Worm (Caenorhabditis elegans) whole organism, early embryonic: ENCODE data around the gene acr-2.
A peak's percentile ranks its signal among the peaks of the same experiment; 100 is the strongest.

ENCODE experiments used
- B0310.2 ChIP-seq: sonication (generic microtip); optimal IDR thresholded peaks from 2 replicates; lab custom pipeline; 2016; ENCODE audit warnings: mild to moderate bottlenecking, missing genetic modification characterization, missing compliant biosample characterization
- F13C5.2 ChIP-seq: sonication (generic microtip); optimal IDR thresholded peaks from 2 replicates; lab custom pipeline; 2017; ENCODE audit warnings: mild to moderate bottlenecking, missing genetic modification characterization, inconsistent platforms, missing compliant biosample characterization
- aly-1 ChIP-seq: sonication (generic microtip); optimal IDR thresholded peaks from 2 replicates; lab custom pipeline; 2016; ENCODE audit warnings: missing genetic modification characterization, missing compliant biosample characterization
- ama-1 ChIP-seq: fragments of 150-350 bp; optimal IDR thresholded peaks from 2 replicates; lab custom pipeline; 2014
- ceh-13 ChIP-seq: fragments of 200-800 bp; sonication (Bioruptor generic); optimal IDR thresholded peaks from 2 replicates; lab custom pipeline; 2018; ENCODE audit warnings: mild to moderate bottlenecking, missing genetic modification characterization, missing compliant biosample characterization
- ceh-36 ChIP-seq: sonication (generic microtip); optimal IDR thresholded peaks from 2 replicates; lab custom pipeline; 2016; ENCODE audit warnings: missing genetic modification characterization, inconsistent platforms, missing compliant biosample characterization
- ets-7 ChIP-seq: sonication (generic microtip); optimal IDR thresholded peaks from 2 replicates; lab custom pipeline; 2016; ENCODE audit warnings: missing genotype, missing genetic modification characterization, missing compliant biosample characterization
- flt-1 ChIP-seq: fragments of 200-800 bp; sonication (Bioruptor generic); IDR thresholded peaks from 2 replicates; pipeline ENCODE4 v1.3.6; 2022; ENCODE audit warnings: missing genetic modification characterization, missing compliant biosample characterization
- hmbx-1 ChIP-seq: sonication (generic microtip); optimal IDR thresholded peaks from 2 replicates; lab custom pipeline; 2016; ENCODE audit warnings: mild to moderate bottlenecking, missing genetic modification characterization, missing compliant biosample characterization
- hmg-4 ChIP-seq: fragments of 200-800 bp; sonication (Bioruptor generic); optimal IDR thresholded peaks from 2 replicates; lab custom pipeline; 2018; ENCODE audit warnings: mild to moderate bottlenecking, missing genetic modification characterization, missing compliant biosample characterization
- hnd-1 ChIP-seq: sonication (generic microtip); optimal IDR thresholded peaks from 2 replicates; lab custom pipeline; 2016; ENCODE audit warnings: missing genetic modification characterization, missing compliant biosample characterization
- pes-1 ChIP-seq: fragments of 200-800 bp; sonication (Bioruptor generic); IDR thresholded peaks from 2 replicates; pipeline ENCODE4 v1.3.6; 2022; ENCODE audit warnings: missing genetic modification reagents, missing genetic modification characterization, missing compliant biosample characterization
- scrt-1 ChIP-seq: fragments of 200-800 bp; sonication (Bioruptor generic); IDR thresholded peaks from 2 replicates; pipeline ENCODE4 v1.3.6; 2022; ENCODE audit warnings: missing genetic modification characterization, missing compliant biosample characterization
- sea-1 ChIP-seq: fragments of 200-800 bp; sonication (Bioruptor generic); conservative IDR thresholded peaks from 2 replicates; pipeline ENCODE4 v1.3.6; 2022; ENCODE audit warnings: missing genetic modification characterization, missing compliant biosample characterization
- tbx-11 ChIP-seq: fragments of 200-800 bp; sonication (Bioruptor generic); IDR thresholded peaks from 2 replicates; pipeline ENCODE4 v1.3.6; 2022; ENCODE audit warnings: missing genetic modification characterization, missing compliant biosample characterization
- tbx-37 ChIP-seq: fragments of 200-800 bp; sonication (Bioruptor generic); conservative IDR thresholded peaks from 2 replicates; pipeline ENCODE4 v1.3.6; 2022; ENCODE audit warnings: missing genetic modification reagents, missing genetic modification characterization, missing compliant biosample characterization
- tra-4 ChIP-seq: sonication (generic microtip); optimal IDR thresholded peaks from 2 replicates; lab custom pipeline; 2017; ENCODE audit warnings: missing genetic modification characterization, missing compliant biosample characterization

Gene acr-2

ce11 chrX:6702249-6702648, at the start of gene acr-2:
Gene acr-2 (plus strand): TSS chrX:6702549.
- TF ChIP-seq B0310.2 (tag; lab: Kevin White, UChicago), result no peak
- TF ChIP-seq scrt-1 (GFP tag; lab: Robert Waterston, UW), result 0 out of 2 replicates have a peak, but pooled peaks have one; percentile 15

DNA sequence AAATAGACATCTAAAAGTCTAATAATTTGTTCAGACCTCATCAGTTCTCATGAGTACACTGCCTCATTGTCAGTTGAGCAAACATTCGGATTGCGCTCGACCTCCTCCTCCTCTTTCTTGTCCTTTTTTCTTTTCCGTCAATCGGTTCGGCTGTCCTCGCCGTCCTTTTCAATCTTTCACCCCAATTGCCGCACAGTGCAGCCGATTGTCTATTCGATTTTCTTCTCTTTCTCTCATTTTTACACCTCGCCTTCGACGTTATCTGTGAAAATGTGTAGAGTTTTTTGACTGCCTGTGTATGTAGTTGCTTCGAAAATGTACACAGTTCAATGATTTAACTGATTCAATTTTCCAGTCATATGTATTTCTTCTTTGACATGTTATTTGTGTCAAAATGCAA, 49.2 kb upstream of the acr-2 start:
- TF ChIP-seq aly-1 (tag; lab: Kevin White, UChicago) (no peak), F13C5.2 (no peak), tbx-37 (no peak), flt-1 (no peak), hmbx-1 (tag; lab: Kevin White, UChicago) (no peak)

DNA sequence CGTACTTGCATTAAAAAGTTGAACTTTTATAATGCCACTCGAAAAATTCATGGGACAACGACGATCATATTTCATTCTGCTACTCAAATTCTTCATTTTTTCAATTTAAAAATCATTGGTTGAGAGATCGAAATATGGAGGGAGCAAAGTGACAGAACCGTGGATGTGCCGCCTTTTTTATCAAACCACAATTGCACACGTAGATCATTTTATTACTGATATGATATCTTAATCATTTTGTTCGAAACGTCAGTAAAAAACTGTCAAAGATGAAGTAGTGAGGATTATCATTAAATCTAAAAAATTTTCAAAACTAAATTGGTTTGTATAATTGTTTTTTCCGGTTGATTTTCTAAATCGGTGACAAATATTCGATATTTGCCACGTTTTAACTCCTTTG, 48.2 kb upstream of the acr-2 start:
- TF ChIP-seq sea-1 (no peak), tbx-37 (no peak), F13C5.2 (no peak), scrt-1 (GFP tag; lab: Robert Waterston, UW) (no peak), aly-1 (tag; lab: Kevin White, UChicago) (no peak), hnd-1 (no peak)

ce11 chrX:6655163-6655562, 47.2 kb upstream of the acr-2 start, which contains the start of gene nhr-173:
Gene nhr-173 (plus strand): TSS chrX:6655528.
- TF ChIP-seq hnd-1, result no peak

DNA sequence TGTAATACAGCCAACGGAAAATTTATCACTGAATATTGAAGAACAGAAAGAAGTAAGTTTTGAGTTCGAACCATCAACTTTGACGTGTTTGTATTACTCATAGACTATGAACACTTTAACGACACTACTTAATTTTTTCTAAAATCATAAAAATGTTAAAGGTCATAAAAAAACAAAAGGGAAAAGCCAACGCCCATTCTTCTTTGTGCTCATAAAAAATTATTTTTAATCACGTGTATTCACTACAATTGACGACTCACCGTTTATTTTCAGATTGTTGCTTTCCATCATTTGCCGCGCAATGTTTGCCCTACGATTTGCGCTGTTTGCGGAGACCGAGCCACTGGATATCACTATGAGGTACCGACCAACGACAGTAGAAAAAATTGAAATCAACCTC, 46.1 kb upstream of the acr-2 start:
- TF ChIP-seq ceh-13 (GFP tag; lab: Kevin White, UChicago), result no peak
- TF ChIP-seq scrt-1 (GFP tag; lab: Robert Waterston, UW), result no peak
- TF ChIP-seq pes-1, result no peak
- no peak for TF ChIP-seq hmg-4 (GFP tag; lab: Kevin White, UChicago)

- TF ChIP-seq F13C5.2 (no peak), tbx-37 (no peak)
These were observed 45.6 kb upstream of the acr-2 start for ce11 chrX:6656770-6657169.

ce11 chrX:6662267-6662666, 40.1 kb upstream of the acr-2 start:
- no peak for TF ChIP-seq hnd-1
- TF ChIP-seq F13C5.2, result no peak
- no peak for TF ChIP-seq ceh-13 (GFP tag; lab: Kevin White, UChicago)
- TF ChIP-seq tbx-11, result no peak
- TF ChIP-seq hmbx-1 (tag; lab: Kevin White, UChicago), result no peak
- no peak for TF ChIP-seq B0310.2 (tag; lab: Kevin White, UChicago)
- TF ChIP-seq scrt-1 (GFP tag; lab: Robert Waterston, UW), result no peak
- TF ChIP-seq aly-1 (tag; lab: Kevin White, UChicago), result no peak
- TF ChIP-seq ets-7, result no peak
- TF ChIP-seq hmg-4 (GFP tag; lab: Kevin White, UChicago), result no peak
- TF ChIP-seq ceh-36 (tag; lab: Kevin White, UChicago), result no peak
- TF ChIP-seq pes-1, result no peak
- TF ChIP-seq ama-1 (lab: Kevin White, UChicago), result no peak
- TF ChIP-seq tbx-37, result no peak
- no peak for TF ChIP-seq tra-4 (tag; lab: Kevin White, UChicago)
- TF ChIP-seq flt-1, result no peak
- TF ChIP-seq sea-1, result no peak

ce11 chrX:6663780-6664437, 38.4 kb upstream of the acr-2 start:
- no peak for TF ChIP-seq hmbx-1 (tag; lab: Kevin White, UChicago)

- no peak for TF ChIP-seq pes-1
- TF ChIP-seq B0310.2 (tag; lab: Kevin White, UChicago), result no peak
- TF ChIP-seq aly-1 (tag; lab: Kevin White, UChicago), result no peak
- no peak for TF ChIP-seq sea-1
- TF ChIP-seq hmg-4 (GFP tag; lab: Kevin White, UChicago), result no peak
- TF ChIP-seq ceh-36 (tag; lab: Kevin White, UChicago), result no peak
- no peak for TF ChIP-seq ets-7
- no peak for TF ChIP-seq ceh-13 (GFP tag; lab: Kevin White, UChicago)
- TF ChIP-seq ama-1 (lab: Kevin White, UChicago), result no peak
- no peak for TF ChIP-seq hmbx-1 (tag; lab: Kevin White, UChicago)
- no peak for TF ChIP-seq tbx-11
- no peak for TF ChIP-seq tbx-37
- no peak for TF ChIP-seq F13C5.2
These were observed 37.1 kb upstream of the acr-2 start for ce11 chrX:6665129-6665858.

- TF ChIP-seq ceh-36 (tag; lab: Kevin White, UChicago) (no peak), sea-1 (no peak), aly-1 (tag; lab: Kevin White, UChicago) (no peak), ama-1 (lab: Kevin White, UChicago) (no peak), tra-4 (tag; lab: Kevin White, UChicago) (no peak), hnd-1 (no peak), scrt-1 (GFP tag; lab: Robert Waterston, UW) (no peak), hmbx-1 (tag; lab: Kevin White, UChicago) (no peak), F13C5.2 (no peak), B0310.2 (tag; lab: Kevin White, UChicago) (no peak), hmg-4 (GFP tag; lab: Kevin White, UChicago) (no peak), tbx-37 (no peak), flt-1 (no peak), ets-7 (no peak), ceh-13 (GFP tag; lab: Kevin White, UChicago) (no peak), pes-1 (no peak), tbx-11 (no peak)
These were observed 34.9 kb upstream of the acr-2 start for ce11 chrX:6667468-6667867.
